Worm (Caenorhabditis elegans): Measurements from ENCODE around the gene faxc-1.

DNA sequence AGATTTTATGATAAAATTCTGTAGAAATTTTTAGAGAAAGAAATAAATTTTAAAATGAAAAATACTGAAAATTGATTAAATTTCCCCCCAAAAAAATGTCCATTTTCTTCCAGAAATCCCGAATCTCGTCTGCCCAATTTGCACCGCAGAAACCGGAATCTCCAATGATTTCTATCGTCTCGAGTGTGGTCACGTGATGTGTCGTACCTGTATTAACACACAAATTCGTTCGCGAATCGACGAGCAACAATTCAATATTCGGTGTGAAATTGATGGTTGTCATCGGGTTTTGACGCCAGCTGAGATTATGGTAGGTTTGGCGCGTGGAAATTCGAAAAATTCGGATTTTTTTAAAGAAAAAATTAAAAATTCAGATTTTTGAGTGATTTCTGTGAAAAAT, 32.6 kb downstream of the faxc-1 start:
- TF ChIP-seq lin-39 (tag; optimal IDR thresholded peaks at IDR 0.05), result no peak
- no peak for TF ChIP-seq nhr-12 (tag; optimal IDR thresholded peaks at IDR 0.05)
- no peak for TF ChIP-seq lin-15B (tag; optimal IDR thresholded peaks at IDR 0.05)
- TF ChIP-seq nhr-28 (tag; optimal IDR thresholded peaks at IDR 0.05), result no peak
- TF ChIP-seq lin-13 (GFP tag; optimal IDR thresholded peaks at IDR 0.05), result no peak
- TF ChIP-seq fos-1 (tag; optimal IDR thresholded peaks at IDR 0.05), result no peak
- TF ChIP-seq ama-1 (optimal IDR thresholded peaks at IDR 0.05), result no peak
- TF ChIP-seq sptf-1 (tag; optimal IDR thresholded peaks at IDR 0.05), result no peak
- TF ChIP-seq unc-62 (GFP tag; optimal IDR thresholded peaks at IDR 0.05), result no peak
- no peak for TF ChIP-seq unc-130 (tag; optimal IDR thresholded peaks at IDR 0.05)
- no peak for TF ChIP-seq aly-2 (tag; optimal IDR thresholded peaks at IDR 0.05)
- TF ChIP-seq nhr-71 (tag; optimal IDR thresholded peaks at IDR 0.05), result no peak

All from whole organism, L1 larva.